Worm (Caenorhabditis elegans): Measurements from ENCODE around the gene C18A3.7.

C18A3.7 gene

DNA sequence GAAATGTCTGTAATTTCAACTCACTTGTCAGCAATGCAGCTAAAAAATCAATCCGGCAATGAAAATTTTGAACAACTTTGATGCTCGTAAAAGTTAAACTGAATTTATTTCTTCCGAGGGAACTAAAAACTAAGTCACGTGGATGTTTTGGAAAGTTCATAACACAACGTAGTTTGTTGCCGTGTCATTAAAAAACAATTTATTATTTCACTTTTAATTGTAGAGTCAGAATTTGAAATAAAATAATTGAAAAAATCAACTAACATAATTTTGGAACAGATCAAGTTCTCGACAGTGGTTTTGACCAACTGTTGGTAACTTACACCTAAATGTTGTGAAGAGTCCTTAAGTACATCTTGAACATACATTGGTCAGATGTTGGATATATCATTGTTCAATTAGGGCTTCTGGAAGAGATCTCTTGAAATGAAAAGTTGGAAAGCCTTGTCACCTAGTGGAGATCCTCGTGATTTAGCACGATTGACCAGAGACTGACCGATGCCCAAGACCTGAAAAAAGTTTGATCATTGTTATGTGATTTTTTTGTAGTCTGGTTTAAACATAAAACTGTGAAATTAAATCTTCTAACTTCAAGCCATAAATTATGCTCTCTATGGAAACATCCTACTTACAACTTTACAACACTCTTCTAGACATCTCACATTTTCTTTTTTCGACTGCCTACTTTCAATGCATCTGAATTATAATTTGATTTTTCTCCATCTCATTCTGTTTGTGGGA is at the start of gene C18A3.7, which contains the start of gene C18A3.11:
TSS of gene C18A3.7 (minus strand) at position 101 of the 741 bp plus-strand sequence.
TSS of gene C18A3.11 (plus strand) at position 691 of the 741 bp plus-strand sequence.
- TF ChIP-seq ztf-11 (tag; optimal IDR thresholded peaks at IDR 0.05) = no peak
- TF ChIP-seq cnd-1 (tag; optimal IDR thresholded peaks at IDR 0.05) = no peak
- TF ChIP-seq ham-2 (GFP tag; optimal IDR thresholded peaks at IDR 0.05) = no peak
- no peak for TF ChIP-seq drap-1 (GFP tag; optimal IDR thresholded peaks at IDR 0.05)
- no peak for TF ChIP-seq sptf-1 (tag; optimal IDR thresholded peaks at IDR 0.05)
- TF ChIP-seq mls-2 (tag; optimal IDR thresholded peaks at IDR 0.05) = no peak
- no peak for TF ChIP-seq unc-39 (tag; optimal IDR thresholded peaks at IDR 0.05)
- TF ChIP-seq snpc-4 (tag; optimal IDR thresholded peaks at IDR 0.05) = no peak
- TF ChIP-seq elt-3 (tag; optimal IDR thresholded peaks at IDR 0.05) = no peak
- TF ChIP-seq tbx-8 (GFP tag; optimal IDR thresholded peaks at IDR 0.05) = no peak
- TF ChIP-seq mab-5 (tag; optimal IDR thresholded peaks at IDR 0.05) = no peak
- TF ChIP-seq ces-1 (GFP tag; optimal IDR thresholded peaks at IDR 0.05) = no peak
- TF ChIP-seq nhr-237 (tag; optimal IDR thresholded peaks at IDR 0.05) = no peak
- no peak for TF ChIP-seq hlh-1 (tag; optimal IDR thresholded peaks at IDR 0.05)
- TF ChIP-seq zip-8 (tag; optimal IDR thresholded peaks at IDR 0.05) = no peak

DNA sequence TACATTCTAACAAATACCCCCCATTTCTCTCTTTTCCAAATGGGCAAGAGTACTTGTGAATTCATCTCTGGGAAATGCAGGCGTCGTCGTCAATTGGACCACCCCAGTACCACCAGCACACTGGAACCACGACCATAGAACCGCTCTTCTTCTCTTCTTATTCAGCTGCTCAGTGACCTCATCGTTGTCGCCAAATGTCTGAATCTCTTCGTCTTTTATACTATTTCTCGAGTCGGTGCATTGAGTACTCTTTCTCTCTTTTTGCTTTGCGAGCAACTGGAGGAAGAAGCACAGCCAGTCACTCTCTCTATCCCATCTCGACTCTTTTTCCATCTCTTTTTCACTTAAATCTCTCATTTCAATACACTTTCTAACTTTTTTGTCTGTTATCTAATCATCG is 49.6 kb upstream of the C18A3.7 start:
- TF ChIP-seq unc-62 (GFP tag; optimal IDR thresholded peaks at IDR 0.05) (no peak), elt-1 (tag; optimal IDR thresholded peaks at IDR 0.05; ENCODE audit: borderline replicate concordance, insufficient read depth) (no peak), unc-120 (tag; optimal IDR thresholded peaks at IDR 0.05; ENCODE audit: poor library complexity, severe bottlenecking) (peak; percentile 42), mep-1 (tag; optimal IDR thresholded peaks at IDR 0.05) (no peak), ztf-11 (tag; optimal IDR thresholded peaks at IDR 0.05) (no peak), nhr-28 (tag; optimal IDR thresholded peaks at IDR 0.05) (no peak), lin-32 (GFP tag; optimal IDR thresholded peaks at IDR 0.05) (no peak), cnd-1 (tag; optimal IDR thresholded peaks at IDR 0.05) (no peak), ces-1 (GFP tag; optimal IDR thresholded peaks at IDR 0.05) (peak; percentile 44), ceh-39 (tag; optimal IDR thresholded peaks at IDR 0.05) (no peak), hlh-1 (tag; optimal IDR thresholded peaks at IDR 0.05) (peak; percentile 18)

ce11 chrII:5777372-5777771 is 47.1 kb upstream of the C18A3.7 start:
- no peak for TF ChIP-seq blmp-1 (tag; optimal IDR thresholded peaks at IDR 0.05)
- no peak for TF ChIP-seq lin-32 (GFP tag; optimal IDR thresholded peaks at IDR 0.05)
- TF ChIP-seq sem-2 (GFP tag; optimal IDR thresholded peaks at IDR 0.05) = no peak
- no peak for TF ChIP-seq ceh-39 (tag; optimal IDR thresholded peaks at IDR 0.05)
- peak; percentile 94 for TF ChIP-seq nhr-2 (tag; optimal IDR thresholded peaks at IDR 0.05)
- TF ChIP-seq ces-1 (GFP tag; optimal IDR thresholded peaks at IDR 0.05) = no peak
- no peak for TF ChIP-seq ceh-43 (GFP tag; optimal IDR thresholded peaks at IDR 0.05)
- TF ChIP-seq zip-8 (tag; optimal IDR thresholded peaks at IDR 0.05) = no peak

- TF ChIP-seq unc-62 (GFP tag; optimal IDR thresholded peaks at IDR 0.05) (no peak), blmp-1 (tag; optimal IDR thresholded peaks at IDR 0.05) (no peak), ham-2 (GFP tag; optimal IDR thresholded peaks at IDR 0.05) (no peak), nhr-12 (tag; optimal IDR thresholded peaks at IDR 0.05) (no peak), ceh-83 (GFP tag; optimal IDR thresholded peaks at IDR 0.05) (no peak), tbx-8 (GFP tag; optimal IDR thresholded peaks at IDR 0.05) (no peak), flh-1 (GFP tag; optimal IDR thresholded peaks at IDR 0.05) (no peak), mab-5 (tag; optimal IDR thresholded peaks at IDR 0.05) (no peak), lin-32 (GFP tag; optimal IDR thresholded peaks at IDR 0.05) (no peak), lin-13 (tag; optimal IDR thresholded peaks at IDR 0.05) (no peak), M03D4.4 (tag; optimal IDR thresholded peaks at IDR 0.05) (no peak), ceh-43 (GFP tag; optimal IDR thresholded peaks at IDR 0.05) (no peak), mls-2 (tag; optimal IDR thresholded peaks at IDR 0.05) (no peak), pha-4 (tag; optimal IDR thresholded peaks at IDR 0.05) (no peak), elt-3 (tag; optimal IDR thresholded peaks at IDR 0.05) (no peak), elt-1 (tag; optimal IDR thresholded peaks at IDR 0.05; ENCODE audit: borderline replicate concordance, insufficient read depth) (no peak)
These were observed 44.6 kb upstream of the C18A3.7 start for ce11 chrII:5774879-5775278.

Data from whole organism, mixed stage, embryonic.